Worm (Caenorhabditis elegans): ENCODE data around the gene B0496.11.

ce11 chrIV:7468638-7469037, 34.9 kb upstream of the B0496.11 start:
- TF ChIP-seq flt-1 (GFP tag; IDR thresholded peaks at IDR 0.05) (no peak), hmbx-1 (tag; optimal IDR thresholded peaks at IDR 0.05) (no peak), ama-1 (optimal IDR thresholded peaks at IDR 0.05) (no peak), tbx-37 (GFP tag; conservative IDR thresholded peaks at IDR 0.05) (no peak)

Measured in whole organism, early embryonic.